Worm (Caenorhabditis elegans) whole organism, L1 larva: ENCODE measurements around the gene C02D5.4.
A peak's percentile ranks its signal among the peaks of the same experiment; 100 is the strongest.

Experiments used
- elt-3 ChIP-seq, 6 experiments: fragments of 150-350 bp in 1 of 6; sonication (generic microtip); optimal IDR thresholded peaks; 2 replicates each; lab custom pipeline; 2017 to 2018; ENCODE audit warnings: missing biosample characterization in 6 of 6, missing genetic modification characterization in 6 of 6, inconsistent platforms in 1 of 6
- lsy-2 ChIP-seq, 2 experiments: fragments of 150-350 bp; optimal IDR thresholded peaks; 2 replicates each; lab custom pipeline; 2014; ENCODE audit warnings: missing biosample characterization in 2 of 2, missing genetic modification characterization in 2 of 2

DNA sequence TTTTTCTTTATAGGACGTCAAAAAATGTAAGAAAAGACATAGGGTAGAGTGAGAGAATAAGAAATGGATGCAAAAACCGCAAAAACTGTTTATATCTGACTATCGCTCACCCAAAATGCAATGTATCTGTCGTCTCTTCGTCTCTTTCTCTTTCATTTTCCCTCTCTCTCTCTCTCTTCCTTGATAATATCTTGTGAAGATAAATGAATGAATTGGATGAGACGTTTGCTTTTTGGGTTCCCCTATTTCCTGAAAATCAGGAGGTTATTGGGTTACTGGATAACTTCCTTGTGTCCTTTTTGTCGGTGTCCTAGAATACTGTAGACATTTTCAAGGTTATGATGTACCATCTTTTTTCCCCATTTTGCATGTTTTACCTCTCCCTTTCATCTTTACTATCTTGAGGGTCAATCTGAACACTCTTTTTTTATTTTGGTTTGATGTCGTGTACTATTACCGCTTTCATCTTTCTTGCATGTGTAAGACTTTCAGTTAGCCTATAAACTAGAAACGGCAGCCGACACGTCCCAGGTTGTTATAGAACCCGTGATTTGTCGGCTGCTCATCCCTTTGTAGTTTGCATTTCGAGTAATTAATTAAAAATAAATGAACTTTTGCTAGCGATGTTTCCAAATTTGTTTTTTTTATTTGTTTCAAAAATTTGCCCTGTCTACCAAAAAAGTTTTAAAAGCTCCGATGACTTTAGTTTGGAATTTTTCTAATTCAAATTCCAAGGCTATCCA, 23.6 kb downstream of the C02D5.4 start:
- TF ChIP-seq lsy-2 (tag; optimal IDR thresholded peaks at IDR 0.05; lab: Kevin White, UChicago) (peak in 1 of 2 experiments; percentile 0), elt-3 (tag; optimal IDR thresholded peaks at IDR 0.05; lab: Kevin White, UChicago) (no peak)
